Worm (Caenorhabditis elegans) whole organism, early embryonic: ENCODE data around the gene rgs-4.

Source experiments
- B0310.2 ChIP-seq: sonication (generic microtip); optimal IDR thresholded peaks from 2 replicates; lab custom pipeline; 2016; ENCODE audit warnings: mild to moderate bottlenecking, missing genetic modification characterization, missing compliant biosample characterization
- F13C5.2 ChIP-seq: sonication (generic microtip); optimal IDR thresholded peaks from 2 replicates; lab custom pipeline; 2017; ENCODE audit warnings: mild to moderate bottlenecking, missing genetic modification characterization, inconsistent platforms, missing compliant biosample characterization
- aly-1 ChIP-seq: sonication (generic microtip); optimal IDR thresholded peaks from 2 replicates; lab custom pipeline; 2016; ENCODE audit warnings: missing genetic modification characterization, missing compliant biosample characterization
- ama-1 ChIP-seq: fragments of 150-350 bp; optimal IDR thresholded peaks from 2 replicates; lab custom pipeline; 2014
- ceh-13 ChIP-seq: fragments of 200-800 bp; sonication (Bioruptor generic); optimal IDR thresholded peaks from 2 replicates; lab custom pipeline; 2018; ENCODE audit warnings: mild to moderate bottlenecking, missing genetic modification characterization, missing compliant biosample characterization
- ceh-36 ChIP-seq: sonication (generic microtip); optimal IDR thresholded peaks from 2 replicates; lab custom pipeline; 2016; ENCODE audit warnings: missing genetic modification characterization, inconsistent platforms, missing compliant biosample characterization
- ets-7 ChIP-seq: sonication (generic microtip); optimal IDR thresholded peaks from 2 replicates; lab custom pipeline; 2016; ENCODE audit warnings: missing genotype, missing genetic modification characterization, missing compliant biosample characterization
- flt-1 ChIP-seq: fragments of 200-800 bp; sonication (Bioruptor generic); IDR thresholded peaks from 2 replicates; pipeline ENCODE4 v1.3.6; 2022; ENCODE audit warnings: missing genetic modification characterization, missing compliant biosample characterization
- hmbx-1 ChIP-seq: sonication (generic microtip); optimal IDR thresholded peaks from 2 replicates; lab custom pipeline; 2016; ENCODE audit warnings: mild to moderate bottlenecking, missing genetic modification characterization, missing compliant biosample characterization
- hmg-4 ChIP-seq: fragments of 200-800 bp; sonication (Bioruptor generic); optimal IDR thresholded peaks from 2 replicates; lab custom pipeline; 2018; ENCODE audit warnings: mild to moderate bottlenecking, missing genetic modification characterization, missing compliant biosample characterization
- hnd-1 ChIP-seq: sonication (generic microtip); optimal IDR thresholded peaks from 2 replicates; lab custom pipeline; 2016; ENCODE audit warnings: missing genetic modification characterization, missing compliant biosample characterization
- pes-1 ChIP-seq: fragments of 200-800 bp; sonication (Bioruptor generic); IDR thresholded peaks from 2 replicates; pipeline ENCODE4 v1.3.6; 2022; ENCODE audit warnings: missing genetic modification reagents, missing genetic modification characterization, missing compliant biosample characterization
- scrt-1 ChIP-seq: fragments of 200-800 bp; sonication (Bioruptor generic); IDR thresholded peaks from 2 replicates; pipeline ENCODE4 v1.3.6; 2022; ENCODE audit warnings: missing genetic modification characterization, missing compliant biosample characterization
- sea-1 ChIP-seq: fragments of 200-800 bp; sonication (Bioruptor generic); conservative IDR thresholded peaks from 2 replicates; pipeline ENCODE4 v1.3.6; 2022; ENCODE audit warnings: missing genetic modification characterization, missing compliant biosample characterization
- tbx-11 ChIP-seq: fragments of 200-800 bp; sonication (Bioruptor generic); IDR thresholded peaks from 2 replicates; pipeline ENCODE4 v1.3.6; 2022; ENCODE audit warnings: missing genetic modification characterization, missing compliant biosample characterization
- tbx-37 ChIP-seq: fragments of 200-800 bp; sonication (Bioruptor generic); conservative IDR thresholded peaks from 2 replicates; pipeline ENCODE4 v1.3.6; 2022; ENCODE audit warnings: missing genetic modification reagents, missing genetic modification characterization, missing compliant biosample characterization
- tra-4 ChIP-seq: sonication (generic microtip); optimal IDR thresholded peaks from 2 replicates; lab custom pipeline; 2017; ENCODE audit warnings: missing genetic modification characterization, missing compliant biosample characterization

rgs-4 gene

ce11 chrII:12691351-12691750 is 36.8 kb downstream of the rgs-4 start:
- TF ChIP-seq ceh-36 (tag; lab: Kevin White, UChicago), result no peak
- no peak for TF ChIP-seq ceh-13 (GFP tag; lab: Kevin White, UChicago)
- TF ChIP-seq pes-1 (GFP tag; lab: Robert Waterston, UW), result no peak
- no peak for TF ChIP-seq sea-1 (GFP tag; lab: Robert Waterston, UW)
- TF ChIP-seq tra-4 (tag; lab: Kevin White, UChicago), result no peak
- no peak for TF ChIP-seq scrt-1 (GFP tag; lab: Robert Waterston, UW)
- TF ChIP-seq hnd-1 (tag; lab: Kevin White, UChicago), result no peak
- no peak for TF ChIP-seq ama-1
- no peak for TF ChIP-seq tbx-37 (GFP tag; lab: Robert Waterston, UW)

- no peak for TF ChIP-seq hnd-1 (tag; lab: Kevin White, UChicago)
- TF ChIP-seq ceh-13 (GFP tag; lab: Kevin White, UChicago), result no peak
- TF ChIP-seq scrt-1 (GFP tag; lab: Robert Waterston, UW), result no peak
- no peak for TF ChIP-seq aly-1 (tag; lab: Kevin White, UChicago)
- no peak for TF ChIP-seq B0310.2
- TF ChIP-seq tra-4 (tag; lab: Kevin White, UChicago), result no peak
- no peak for TF ChIP-seq pes-1 (GFP tag; lab: Robert Waterston, UW)
- no peak for TF ChIP-seq ama-1
- TF ChIP-seq tbx-37 (GFP tag; lab: Robert Waterston, UW), result no peak
Measured at ce11 chrII:12692694-12693093, 38.1 kb downstream of the rgs-4 start.

ce11 chrII:12694112-12694511 is 39.6 kb downstream of the rgs-4 start, which contains the start of gene tbc-17:
Gene tbc-17, plus strand, starts transcription at chrII:12694412.
- TF ChIP-seq ceh-36 (tag; lab: Kevin White, UChicago), result no peak
- no peak for TF ChIP-seq tbx-11 (GFP tag; lab: Robert Waterston, UW)
- TF ChIP-seq hmbx-1 (tag; lab: Kevin White, UChicago), result no peak
- TF ChIP-seq F13C5.2 (tag; lab: Kevin White, UChicago), result no peak
- no peak for TF ChIP-seq ets-7 (tag; lab: Kevin White, UChicago)
- no peak for TF ChIP-seq scrt-1 (GFP tag; lab: Robert Waterston, UW)
- TF ChIP-seq pes-1 (GFP tag; lab: Robert Waterston, UW), result no peak
- no peak for TF ChIP-seq ama-1
- no peak for TF ChIP-seq ceh-13 (GFP tag; lab: Kevin White, UChicago)

- TF ChIP-seq tra-4 (tag; lab: Kevin White, UChicago), result no peak
- peak; percentile 20 for TF ChIP-seq ceh-36 (tag; lab: Kevin White, UChicago)
Measured at ce11 chrII:12696116-12696515, 41.6 kb downstream of the rgs-4 start.

DNA sequence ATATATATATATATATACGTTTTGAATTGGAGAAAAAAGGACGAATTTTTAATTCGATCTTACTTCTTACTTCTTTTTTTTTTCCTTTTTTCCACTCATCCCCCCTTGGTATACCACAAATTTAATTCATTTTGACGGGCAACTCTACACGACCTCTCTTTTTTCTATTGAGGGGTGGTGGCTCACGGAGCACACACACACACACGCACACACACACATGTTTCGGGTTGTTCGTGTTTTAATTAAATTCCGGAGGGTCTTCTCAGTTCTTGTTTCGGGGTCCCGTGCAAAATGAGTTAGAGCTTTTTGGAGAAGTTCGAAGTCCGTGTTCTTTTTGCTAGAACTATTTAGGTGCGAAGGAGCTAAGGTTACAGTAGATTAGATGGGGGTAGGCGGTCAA is 56.9 kb downstream of the rgs-4 start:
- TF ChIP-seq aly-1 (tag; lab: Kevin White, UChicago) (no peak), pes-1 (GFP tag; lab: Robert Waterston, UW) (no peak), tbx-11 (GFP tag; lab: Robert Waterston, UW) (no peak), hmg-4 (no peak), tbx-37 (GFP tag; lab: Robert Waterston, UW) (no peak), B0310.2 (no peak), hmbx-1 (tag; lab: Kevin White, UChicago) (no peak), sea-1 (GFP tag; lab: Robert Waterston, UW) (no peak), ceh-36 (tag; lab: Kevin White, UChicago) (no peak), ama-1 (no peak), flt-1 (GFP tag; lab: Robert Waterston, UW) (no peak), ceh-13 (GFP tag; lab: Kevin White, UChicago) (no peak), ets-7 (tag; lab: Kevin White, UChicago) (no peak), F13C5.2 (tag; lab: Kevin White, UChicago) (no peak), hnd-1 (tag; lab: Kevin White, UChicago) (no peak)

DNA sequence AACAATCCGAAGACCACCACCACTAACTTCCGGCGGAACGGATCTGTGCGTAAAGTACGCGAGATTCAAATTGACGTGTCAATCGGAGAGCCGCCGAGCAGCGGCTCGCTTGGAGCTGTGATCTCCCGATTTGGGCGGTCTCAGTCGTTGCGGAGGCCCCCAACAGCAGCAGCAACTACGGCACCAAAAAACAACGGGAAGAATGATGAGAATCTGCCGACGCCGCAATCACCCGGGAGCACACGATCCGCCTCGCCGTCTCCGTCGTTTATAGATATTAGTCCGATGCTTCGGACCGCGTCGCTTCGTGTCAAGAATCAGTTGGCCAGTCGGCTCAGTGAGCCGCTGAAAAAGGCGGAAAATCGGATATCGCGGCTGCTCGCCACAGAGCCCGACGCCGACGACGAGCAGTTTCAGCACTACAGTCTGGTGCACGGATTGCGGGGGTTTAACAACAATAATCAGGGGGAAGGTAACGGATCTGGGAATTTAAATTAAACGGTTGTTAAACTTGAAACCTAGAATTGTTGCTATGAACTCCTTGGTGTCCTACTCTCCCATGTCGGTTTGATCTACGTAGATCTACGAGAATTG is 61.3 kb downstream of the rgs-4 start:
- TF ChIP-seq flt-1 (GFP tag; lab: Robert Waterston, UW) (no peak), pes-1 (GFP tag; lab: Robert Waterston, UW) (no peak), hnd-1 (tag; lab: Kevin White, UChicago) (no peak), scrt-1 (GFP tag; lab: Robert Waterston, UW) (no peak), ama-1 (no peak), hmbx-1 (tag; lab: Kevin White, UChicago) (no peak), tra-4 (tag; lab: Kevin White, UChicago) (no peak), tbx-11 (GFP tag; lab: Robert Waterston, UW) (no peak), aly-1 (tag; lab: Kevin White, UChicago) (no peak)
